Worm (Caenorhabditis elegans): Measurements from ENCODE around the gene mdt-15.

The mdt-15 gene

ce11 chrIII:5783803-5784406, 49.6 kb downstream of the mdt-15 start:
- TF ChIP-seq attf-3 (GFP tag; conservative IDR thresholded peaks at IDR 0.05) (peak; percentile 81), zfh-2 (GFP tag; conservative IDR thresholded peaks at IDR 0.05) (peak; percentile 53; the same call in 1 of the 2 replicates), bed-1 (GFP tag; IDR thresholded peaks at IDR 0.05) (0 out of 2 replicates have a peak, but pooled peaks have one; percentile 52), Y79H2A.3 (GFP tag; conservative IDR thresholded peaks at IDR 0.05) (0 out of 2 replicates have a peak, but pooled peaks have one; percentile 14), madf-3 (GFP tag; IDR thresholded peaks at IDR 0.05) (0 out of 2 replicates have a peak, but pooled peaks have one; percentile 27), dox-1 (GFP tag; IDR thresholded peaks at IDR 0.05) (peak; percentile 32; the same call in 1 of the 2 replicates)

DNA sequence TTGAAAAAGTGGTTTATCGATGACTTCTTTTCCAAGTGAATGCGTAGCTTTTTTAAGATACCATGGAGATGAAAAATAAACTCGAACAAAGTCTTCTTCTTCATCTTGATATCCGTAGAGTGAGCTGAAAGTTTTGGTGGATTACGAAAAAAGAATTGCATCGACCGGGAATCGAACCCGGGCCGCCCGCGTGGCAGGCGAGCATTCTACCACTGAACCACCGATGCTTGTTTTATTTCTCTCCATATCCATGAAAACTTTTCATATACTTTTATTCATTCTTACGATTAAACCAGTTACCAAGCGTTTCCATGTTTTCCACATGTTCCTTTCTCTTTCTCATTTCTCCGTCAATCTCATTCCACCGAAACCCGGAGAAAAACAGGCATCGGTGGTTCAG, 51.5 kb downstream of the mdt-15 start:
- 0 out of 2 replicates have a peak, but pooled peaks have one; percentile 14 for TF ChIP-seq zfh-2 (GFP tag; conservative IDR thresholded peaks at IDR 0.05)
- peak; percentile 38 for TF ChIP-seq F49E8.2 (tag; optimal IDR thresholded peaks at IDR 0.05; ENCODE audit: insufficient read depth)
- TF ChIP-seq lag-1 (GFP tag; IDR thresholded peaks at IDR 0.05), result no peak
- 0 out of 2 replicates have a peak, but pooled peaks have one; percentile 62 for TF ChIP-seq ztf-25 (GFP tag; IDR thresholded peaks at IDR 0.05)
- TF ChIP-seq ccch-3 (GFP tag; optimal IDR thresholded peaks at IDR 0.05), result no peak
- TF ChIP-seq efl-1 (GFP tag; optimal IDR thresholded peaks at IDR 0.05), result no peak
- TF ChIP-seq F37B4.10 (GFP tag; IDR thresholded peaks at IDR 0.05), result no peak
- TF ChIP-seq sea-2 (GFP tag; IDR thresholded peaks at IDR 0.05), result no peak
- peak; percentile 32; the same call in 1 of the 2 replicates for TF ChIP-seq hsf-1 (GFP tag; IDR thresholded peaks at IDR 0.05)
- peak; percentile 28 for TF ChIP-seq ztf-18 (tag; optimal IDR thresholded peaks at IDR 0.05)
- peak; percentile 85 for TF ChIP-seq tbp1 (GFP tag; optimal IDR thresholded peaks at IDR 0.05)
- TF ChIP-seq F33H1.4 (GFP tag; IDR thresholded peaks at IDR 0.05), result 0 out of 2 replicates have a peak, but pooled peaks have one; percentile 22
- peak; percentile 38; the same call in 1 of the 2 replicates for TF ChIP-seq D2030.7 (GFP tag; IDR thresholded peaks at IDR 0.05)
- TF ChIP-seq ceh-91 (GFP tag; IDR thresholded peaks at IDR 0.05), result peak; percentile 26; the same call in 1 of the 2 replicates
- TF ChIP-seq lsl-1 (GFP tag; optimal IDR thresholded peaks at IDR 0.05), result peak; percentile 18
- no peak for TF ChIP-seq egl-44 (GFP tag; IDR thresholded peaks at IDR 0.05)
- TF ChIP-seq attf-3 (GFP tag; conservative IDR thresholded peaks at IDR 0.05), result 0 out of 2 replicates have a peak, but pooled peaks have one; percentile 60
- peak; percentile 3 for TF ChIP-seq lin-54 (GFP tag; optimal IDR thresholded peaks at IDR 0.05)
- peak; percentile 28; the same call in 1 of the 2 replicates for TF ChIP-seq hmg-1.2 (GFP tag; IDR thresholded peaks at IDR 0.05)
- no peak for TF ChIP-seq K11D2.4 (GFP tag; IDR thresholded peaks at IDR 0.05)
- peak; percentile 13 for TF ChIP-seq him-1 (tag; optimal IDR thresholded peaks at IDR 0.05)
- no peak for TF ChIP-seq let-607 (tag; optimal IDR thresholded peaks at IDR 0.05)
- TF ChIP-seq madf-6 (GFP tag; IDR thresholded peaks at IDR 0.05), result peak; percentile 46; the same call in 1 of the 2 replicates
- TF ChIP-seq lin-26 (GFP tag; IDR thresholded peaks at IDR 0.05), result peak; percentile 61; the same call in 1 of the 2 replicates
- TF ChIP-seq B0261.1 (tag; optimal IDR thresholded peaks at IDR 0.05), result peak; percentile 62
- TF ChIP-seq dpff-1 (tag; optimal IDR thresholded peaks at IDR 0.05), result no peak
- TF ChIP-seq nhr-90 (tag; optimal IDR thresholded peaks at IDR 0.05), result peak; percentile 18
- TF ChIP-seq die-1 (tag; optimal IDR thresholded peaks at IDR 0.05), result no peak
- TF ChIP-seq rpc-1 (optimal IDR thresholded peaks at IDR 0.05), result peak; percentile 60
- peak; percentile 81 for TF ChIP-seq rpc-1 (tag; optimal IDR thresholded peaks at IDR 0.05)

All from whole organism, young adult.